Fruit fly (Drosophila melanogaster) whole organism, embryonic: ENCODE data around the gene CG13924.

Experiments used
- Awh ChIP-seq: fragments of 200-800 bp; sonication (Bioruptor generic); IDR thresholded peaks from 2 replicates; pipeline ENCODE4, ENCODE4 v1.3.6; 2022; ENCODE audit warnings: missing biosample characterization, missing genetic modification characterization
- CG10654 ChIP-seq: fragments of 200-800 bp; sonication (Bioruptor generic); optimal IDR thresholded peaks from 2 replicates; lab custom pipeline; 2016; ENCODE audit warnings: missing biosample characterization, missing genetic modification characterization
- CG11085 ChIP-seq: fragments of 200-800 bp; sonication (Bioruptor generic); IDR thresholded peaks from 2 replicates; pipeline ENCODE4 v1.3.6; 2022; ENCODE audit warnings: missing biosample characterization, missing genetic modification characterization
- CG11504 ChIP-seq: fragments of 200-800 bp; sonication (Bioruptor generic); optimal IDR thresholded peaks from 3 replicates; lab custom pipeline; 2019; ENCODE audit warnings: missing biosample characterization, mild to moderate bottlenecking, missing genetic modification characterization, moderate library complexity
- CG11696 ChIP-seq: fragments of 200-800 bp; sonication (Bioruptor generic); IDR thresholded peaks from 2 replicates; pipeline ENCODE4 v1.3.6; 2022; ENCODE audit warnings: missing biosample characterization, missing genetic modification characterization
- CG12071 ChIP-seq: fragments of 200-800 bp; sonication (Bioruptor generic); optimal IDR thresholded peaks from 3 replicates; lab custom pipeline; 2018; ENCODE audit warnings: missing biosample characterization, mild to moderate bottlenecking, missing genetic modification characterization
- CG12155 ChIP-seq: fragments of 200-800 bp; sonication (Bioruptor generic); optimal IDR thresholded peaks from 3 replicates; lab custom pipeline; 2016; ENCODE audit warnings: missing biosample characterization, missing genetic modification characterization
- CG12744 ChIP-seq: fragments of 200-800 bp; sonication (Bioruptor generic); optimal IDR thresholded peaks from 2 replicates; lab custom pipeline; 2016; ENCODE audit warnings: missing biosample characterization, missing genetic modification characterization
- CG14014 ChIP-seq: fragments of 200-800 bp; sonication (Bioruptor generic); IDR thresholded peaks from 2 replicates; pipeline ENCODE4 v1.3.6; 2022; ENCODE audit warnings: missing biosample characterization, missing genetic modification characterization
- CG18599 ChIP-seq: fragments of 200-800 bp; sonication (Bioruptor generic); optimal IDR thresholded peaks from 3 replicates; lab custom pipeline; 2017; ENCODE audit warnings: missing biosample characterization, missing genetic modification characterization, mild to moderate bottlenecking, moderate library complexity, missing genetic modification reagents
- CG18764 ChIP-seq: fragments of 200-800 bp; sonication (Bioruptor generic); optimal IDR thresholded peaks from 3 replicates; lab custom pipeline; 2016; ENCODE audit warnings: missing biosample characterization, missing genetic modification characterization
- CG31388 ChIP-seq: fragments of 200-800 bp; sonication (Bioruptor generic); optimal IDR thresholded peaks from 2 replicates; lab custom pipeline; 2016; ENCODE audit warnings: missing biosample characterization, missing genetic modification characterization
- CG4282 ChIP-seq: fragments of 200-800 bp; sonication (Bioruptor generic); optimal IDR thresholded peaks from 2 replicates; lab custom pipeline; 2016; ENCODE audit warnings: missing biosample characterization, missing genetic modification characterization
- CG4730 ChIP-seq: fragments of 200-800 bp; sonication (Bioruptor generic); IDR thresholded peaks from 2 replicates; pipeline ENCODE4 v1.3.6; 2022; ENCODE audit warnings: missing biosample characterization, missing genetic modification characterization
- CG6254 ChIP-seq: fragments of 200-800 bp; sonication (Bioruptor generic); optimal IDR thresholded peaks from 3 replicates; lab custom pipeline; 2017; ENCODE audit warnings: mild to moderate bottlenecking, missing biosample characterization, missing genetic modification reagents, missing genetic modification characterization
- CG8089 ChIP-seq: fragments of 200-800 bp; sonication (Bioruptor generic); optimal IDR thresholded peaks from 3 replicates; lab custom pipeline; 2016; ENCODE audit warnings: missing biosample characterization, missing genetic modification characterization
- CG8924 ChIP-seq: fragments of 200-800 bp; optimal IDR thresholded peaks from 3 replicates; lab custom pipeline; 2019; ENCODE audit warnings: missing biosample characterization, mild to moderate bottlenecking, missing genetic modification characterization, moderate library complexity
- Dp ChIP-seq: fragments of 200-800 bp; sonication (Bioruptor generic); optimal IDR thresholded peaks from 2 replicates; lab custom pipeline; 2018; ENCODE audit warnings: missing biosample characterization, mild to moderate bottlenecking, missing genetic modification characterization, moderate library complexity
- Eip74EF ChIP-seq, 2 experiments: fragments of 200-800 bp in 1 of 2; fragments of >200 bp in 1 of 2; sonication (Bioruptor generic) in 1 of 2; optimal IDR thresholded peaks; 2 replicates each; lab custom pipeline; 2017 to 2019; ENCODE audit warnings: missing biosample characterization in 2 of 2, missing genetic modification characterization in 2 of 2, mild to moderate bottlenecking in 1 of 2, moderate library complexity in 1 of 2
- Ets65A ChIP-seq: fragments of 200-800 bp; sonication (Bioruptor generic); peaks from one replicate; lab custom pipeline; 2016; ENCODE audit warnings: missing biosample characterization, missing genetic modification characterization
- Ets97D ChIP-seq: fragments of 200-800 bp; sonication (Bioruptor generic); optimal IDR thresholded peaks from 3 replicates; lab custom pipeline; 2016; ENCODE audit warnings: missing biosample characterization, missing genetic modification characterization
- HLH54F ChIP-seq: fragments of 200-800 bp; sonication (Bioruptor generic); optimal IDR thresholded peaks from 3 replicates; lab custom pipeline; 2016; ENCODE audit warnings: missing biosample characterization, missing genetic modification characterization
- Hr78 ChIP-seq, 2 experiments: fragments of 200-800 bp in 1 of 2; fragments of >200 bp in 1 of 2; sonication (Bioruptor generic) in 1 of 2; optimal IDR thresholded peaks; 2 replicates each; lab custom pipeline; 2017 to 2019; ENCODE audit warnings: missing biosample characterization in 2 of 2, missing genetic modification characterization in 2 of 2, mild to moderate bottlenecking in 1 of 2, moderate library complexity in 1 of 2
- Lim3 ChIP-seq: fragments of 200-800 bp; sonication (Bioruptor generic); IDR thresholded peaks from 2 replicates; pipeline ENCODE4 v1.3.6; 2022; ENCODE audit warnings: missing biosample characterization, missing genetic modification characterization
- Myb ChIP-seq: fragments of 200-800 bp; sonication (Bioruptor generic); optimal IDR thresholded peaks from 2 replicates; lab custom pipeline; 2016; ENCODE audit warnings: missing biosample characterization, missing genetic modification characterization
- Sox100B ChIP-seq: fragments of 200-800 bp; sonication (Bioruptor generic); optimal IDR thresholded peaks from 3 replicates; lab custom pipeline; 2018; ENCODE audit warnings: missing biosample characterization, mild to moderate bottlenecking, missing genetic modification characterization
- Stat92E ChIP-seq, 3 experiments: fragments of >200 bp in 2 of 3; fragments of 200-800 bp in 1 of 3; sonication (Bioruptor generic) in 1 of 3; optimal IDR thresholded peaks; 2 replicates each; lab custom pipeline; 2017 to 2019; ENCODE audit warnings: missing biosample characterization in 3 of 3, missing genetic modification characterization in 3 of 3, mild to moderate bottlenecking in 1 of 3, moderate library complexity in 1 of 3
- ato ChIP-seq: fragments of 200-800 bp; sonication (Bioruptor generic); IDR thresholded peaks from 2 replicates; pipeline ENCODE4 v1.3.6; 2022; ENCODE audit warnings: missing biosample characterization, missing genetic modification characterization; ENCODE audit not compliant: partially characterized antibody
- bab2 ChIP-seq: fragments of 200-800 bp; sonication (Bioruptor generic); optimal IDR thresholded peaks from 2 replicates; lab custom pipeline; 2016; ENCODE audit warnings: missing biosample characterization, missing genetic modification characterization
- br ChIP-seq: fragments of >200 bp; optimal IDR thresholded peaks from 2 replicates; lab custom pipeline; 2017
- corto ChIP-seq: fragments of 200-800 bp; sonication (Bioruptor generic); optimal IDR thresholded peaks from 2 replicates; lab custom pipeline; 2016; ENCODE audit warnings: missing biosample characterization, mild to moderate bottlenecking, missing genetic modification characterization, moderate library complexity
- dan ChIP-seq: fragments of 200-800 bp; sonication (Bioruptor generic); IDR thresholded peaks from 2 replicates; pipeline ENCODE4 v1.3.6; 2022; ENCODE audit warnings: missing biosample characterization, missing genetic modification characterization
- eve ChIP-seq, 2 experiments: fragments of >200 bp; optimal IDR thresholded peaks; 2 replicates each; lab custom pipeline; 2017; ENCODE audit warnings: missing biosample characterization in 2 of 2, missing genetic modification characterization in 2 of 2
- exex ChIP-seq: fragments of 200-800 bp; sonication (Bioruptor generic); optimal IDR thresholded peaks from 4 replicates; lab custom pipeline; 2018; ENCODE audit warnings: missing biosample characterization, mild to moderate bottlenecking, missing genetic modification characterization, moderate library complexity
- ftz-f1 ChIP-seq: fragments of 200-800 bp; sonication (Bioruptor generic); optimal IDR thresholded peaks from 2 replicates; lab custom pipeline; 2016; ENCODE audit warnings: missing biosample characterization, missing genetic modification characterization
- kay ChIP-seq: fragments of 200-800 bp; sonication (Bioruptor generic); optimal IDR thresholded peaks from 2 replicates; lab custom pipeline; 2016; ENCODE audit warnings: missing biosample characterization, missing genetic modification characterization
- knrl ChIP-seq: fragments of 200-800 bp; sonication (Bioruptor generic); IDR thresholded peaks from 3 replicates; pipeline ENCODE4 v1.3.6; 2022; ENCODE audit warnings: missing biosample characterization, missing genetic modification characterization; ENCODE audit not compliant: partially characterized antibody
- lab ChIP-seq: fragments of 200-800 bp; sonication (Bioruptor generic); optimal IDR thresholded peaks from 3 replicates; lab custom pipeline; 2017; ENCODE audit warnings: missing biosample characterization, missing genetic modification characterization, mild to moderate bottlenecking, moderate library complexity, missing genetic modification reagents
- odd ChIP-seq: fragments of 200-800 bp; sonication (Bioruptor generic); optimal IDR thresholded peaks from 2 replicates; lab custom pipeline; 2017; ENCODE audit warnings: missing biosample characterization, mild to moderate bottlenecking, missing genetic modification characterization
- pita ChIP-seq: fragments of 200-800 bp; sonication (Bioruptor generic); optimal IDR thresholded peaks from 2 replicates; lab custom pipeline; 2017; ENCODE audit warnings: missing biosample characterization, mild to moderate bottlenecking, missing genetic modification characterization
- repo ChIP-seq: fragments of 200-800 bp; sonication (Bioruptor generic); optimal IDR thresholded peaks from 2 replicates; lab custom pipeline; 2016; ENCODE audit warnings: missing biosample characterization, missing genetic modification characterization
- salm ChIP-seq: fragments of 200-800 bp; sonication (Bioruptor generic); optimal IDR thresholded peaks from 2 replicates; lab custom pipeline; 2018; ENCODE audit warnings: missing biosample characterization, mild to moderate bottlenecking, missing genetic modification characterization
- sc ChIP-seq, 3 experiments: fragments of >200 bp in 2 of 3; fragments of 200-800 bp in 1 of 3; sonication (Bioruptor generic) in 1 of 3; optimal IDR thresholded peaks; 2 replicates in 2 of 3; 3 replicates in 1 of 3; lab custom pipeline; 2017; ENCODE audit warnings: mild to moderate bottlenecking in 1 of 3, missing biosample characterization in 1 of 3, missing genetic modification characterization in 1 of 3, missing genetic modification reagents in 1 of 3
- sqz ChIP-seq: fragments of 200-800 bp; sonication (Bioruptor generic); optimal IDR thresholded peaks from 3 replicates; lab custom pipeline; 2018; ENCODE audit warnings: missing biosample characterization, mild to moderate bottlenecking, missing genetic modification characterization
- tna ChIP-seq: fragments of 200-800 bp; sonication (Bioruptor generic); IDR thresholded peaks from 2 replicates; pipeline ENCODE4 v1.3.6; 2022; ENCODE audit warnings: missing biosample characterization, missing genetic modification characterization; ENCODE audit not compliant: partially characterized antibody
- wdn ChIP-seq: fragments of 200-800 bp; sonication (Bioruptor generic); IDR thresholded peaks from 2 replicates; pipeline ENCODE4 v1.3.6; 2022; ENCODE audit warnings: missing biosample characterization, missing genetic modification characterization
- zen2 ChIP-seq: fragments of 200-800 bp; sonication (Bioruptor generic); IDR thresholded peaks from 3 replicates; pipeline ENCODE4 v1.3.6; 2022; ENCODE audit warnings: missing biosample characterization, missing genetic modification characterization; ENCODE audit not compliant: partially characterized antibody

The CG13924 gene

DNA sequence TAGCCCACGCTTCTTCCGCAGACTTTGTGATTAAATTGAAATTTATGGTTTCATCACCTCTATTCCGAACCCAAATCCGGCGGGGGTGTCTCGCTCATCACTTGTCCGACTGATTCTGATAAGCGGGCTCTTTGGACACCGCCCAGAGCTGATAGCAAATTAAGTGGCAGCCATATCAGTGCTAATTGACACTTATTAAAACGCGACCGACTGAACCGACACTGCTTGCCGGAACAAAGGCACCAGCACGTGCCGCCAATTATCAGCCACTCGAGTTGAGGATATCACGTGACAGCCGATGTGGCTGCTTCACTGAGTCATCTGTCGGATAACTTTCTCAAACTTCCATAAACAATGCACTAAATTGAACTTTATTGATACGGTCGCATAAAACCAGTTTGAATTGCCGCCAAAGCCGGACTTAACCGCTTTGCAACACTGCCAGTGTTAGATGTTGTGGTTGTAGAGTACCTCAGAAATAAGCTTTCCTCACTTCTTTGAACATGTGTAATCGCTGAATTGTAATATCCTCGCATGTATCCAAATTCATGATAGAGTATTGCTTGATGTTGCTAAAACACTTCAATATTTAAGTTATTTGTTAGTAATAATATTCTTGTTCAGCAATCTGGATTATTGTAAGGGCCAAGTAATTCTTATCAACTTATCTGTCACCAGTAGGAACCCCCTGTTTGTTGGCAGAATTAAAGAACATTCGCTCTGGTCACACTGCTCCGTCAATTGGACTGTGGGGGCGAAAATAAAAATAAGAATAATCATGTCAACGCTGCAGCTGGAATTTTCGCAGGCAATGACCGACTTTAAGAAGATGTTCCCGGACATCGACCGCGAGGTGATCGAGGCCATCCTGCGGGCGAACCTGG, 13.1 kb upstream of the CG13924 start, which contains the start of gene CG12024 (continued):
- TF ChIP-seq repo (GFP tag; lab: Kevin White, UChicago) (peak; percentile 32), pita (GFP tag; lab: Kevin White, UChicago) (no peak), exex (tag; lab: Kevin White, UChicago) (peak; percentile 55), Awh (no peak), CG14014 (GFP tag; lab: Robert Waterston, UW) (peak; percentile 66; the same call in 1 of the 2 replicates), sqz (GFP tag; lab: Kevin White, UChicago) (no peak), CG8089 (peak; percentile 48), br (lab: Kevin White, UChicago) (no peak), wdn (GFP tag; lab: Robert Waterston, UW) (0 out of 2 replicates have a peak, but pooled peaks have one; percentile 33), Myb (GFP tag; lab: Kevin White, UChicago) (peak; percentile 52), Ets65A (GFP tag; lab: Kevin White, UChicago) (peak; percentile 97), Dp (GFP tag; lab: Kevin White, UChicago) (peak; percentile 91), dan (GFP tag; lab: Robert Waterston, UW) (no peak), tna (GFP tag; lab: Robert Waterston, UW) (peak; percentile 23; the same call in 1 of the 2 replicates), ftz-f1 (GFP tag; lab: Kevin White, UChicago) (no peak), kay (GFP tag; lab: Kevin White, UChicago) (peak; percentile 36), bab2 (GFP tag; lab: Kevin White, UChicago) (peak; percentile 76), zen2 (GFP tag; lab: Robert Waterston, UW) (no peak), Lim3 (GFP tag; lab: Robert Waterston, UW) (no peak), odd (GFP tag; lab: Kevin White, UChicago) (no peak), salm (tag; lab: Kevin White, UChicago) (peak; percentile 3), eve (GFP tag; optimal IDR thresholded peaks at IDR 0.05; lab: Kevin White, UChicago) (no peak), ato (no peak), corto (GFP tag; lab: Kevin White, UChicago) (no peak), Ets97D (GFP tag; lab: Kevin White, UChicago) (peak; percentile 72), HLH54F (GFP tag; lab: Kevin White, UChicago) (peak; percentile 89), knrl (GFP tag; lab: Robert Waterston, UW) (peak; percentile 46; the same call in 2 of the 3 replicates), CG12071 (GFP tag; lab: Kevin White, UChicago) (peak; percentile 14), CG12155 (GFP tag; lab: Kevin White, UChicago) (peak; percentile 76), Eip74EF (GFP tag; optimal IDR thresholded peaks at IDR 0.05; lab: Kevin White, UChicago) (no peak), CG31388 (GFP tag; lab: Kevin White, UChicago) (peak; percentile 21), CG6254 (GFP tag; lab: Kevin White, UChicago) (peak; percentile 97), CG4282 (GFP tag; lab: Kevin White, UChicago) (peak; percentile 67), CG4730 (GFP tag; lab: Robert Waterston, UW) (peak; percentile 31; the same call in 1 of the 2 replicates), CG18764 (peak; percentile 40), Stat92E (GFP tag; optimal IDR thresholded peaks at IDR 0.05; lab: Kevin White, UChicago) (no peak), CG12744 (peak; percentile 78), lab (GFP tag; lab: Kevin White, UChicago) (peak; percentile 75), Hr78 (GFP tag; optimal IDR thresholded peaks at IDR 0.05; lab: Kevin White, UChicago) (no peak), CG8924 (peak; percentile 72), CG11085 (peak; percentile 32; the same call in 1 of the 2 replicates), CG18599 (peak; percentile 65), CG11696 (no peak), CG10654 (peak; percentile 60), CG11504 (tag; lab: Kevin White, UChicago) (peak; percentile 82), sc (optimal IDR thresholded peaks at IDR 0.05; lab: Kevin White, UChicago) (no peak), sc (GFP tag; optimal IDR thresholded peaks at IDR 0.05; lab: Kevin White, UChicago) (peak; percentile 9), Sox100B (GFP tag; lab: Kevin White, UChicago) (peak; percentile 51)
